Fruit fly (Drosophila melanogaster) whole organism, embryonic: ENCODE results near the gene vkg.
A peak's percentile ranks its signal among the peaks of the same experiment; 100 is the strongest.

Source experiments
- Abd-B ChIP-seq: fragments of 200-800 bp; sonication (Bioruptor generic); optimal IDR thresholded peaks from 2 replicates; lab custom pipeline; 2018; ENCODE audit warnings: missing biosample characterization, mild to moderate bottlenecking, missing genetic modification characterization, moderate library complexity
- CG10274 ChIP-seq: fragments of 200-800 bp; sonication (Bioruptor generic); optimal IDR thresholded peaks from 3 replicates; lab custom pipeline; 2017; ENCODE audit warnings: missing biosample characterization, mild to moderate bottlenecking, missing genetic modification characterization
- CG11504 ChIP-seq: fragments of 200-800 bp; sonication (Bioruptor generic); optimal IDR thresholded peaks from 3 replicates; lab custom pipeline; 2019; ENCODE audit warnings: missing biosample characterization, mild to moderate bottlenecking, missing genetic modification characterization, moderate library complexity
- CG12769 ChIP-seq: fragments of 200-800 bp; sonication (Bioruptor generic); optimal IDR thresholded peaks from 2 replicates; lab custom pipeline; 2019; ENCODE audit warnings: missing biosample characterization, mild to moderate bottlenecking, missing genetic modification characterization, moderate library complexity
- CG12942 ChIP-seq: fragments of 200-800 bp; sonication (Bioruptor generic); optimal IDR thresholded peaks from 3 replicates; lab custom pipeline; 2016; ENCODE audit warnings: missing biosample characterization, missing genetic modification characterization
- CG14441 ChIP-seq: fragments of 200-800 bp; sonication (Bioruptor generic); IDR thresholded peaks from 2 replicates; pipeline ENCODE4 v1.3.6; 2022; ENCODE audit warnings: missing biosample characterization, missing genetic modification characterization
- CG17361 ChIP-seq: fragments of 200-800 bp; sonication (Bioruptor generic); IDR thresholded peaks from 3 replicates; pipeline ENCODE4 v1.3.6; 2022; ENCODE audit warnings: missing biosample characterization, missing genetic modification characterization
- CG1792 ChIP-seq: fragments of 200-800 bp; sonication (Bioruptor generic); optimal IDR thresholded peaks from 2 replicates; lab custom pipeline; 2016; ENCODE audit warnings: missing biosample characterization, missing genetic modification characterization
- CG2116 ChIP-seq: fragments of 200-800 bp; sonication (Bioruptor generic); optimal IDR thresholded peaks from 3 replicates; lab custom pipeline; 2018; ENCODE audit warnings: missing biosample characterization, mild to moderate bottlenecking, missing genetic modification characterization
- CG30431 ChIP-seq: fragments of 200-800 bp; sonication (Bioruptor generic); optimal IDR thresholded peaks from 2 replicates; lab custom pipeline; 2017; ENCODE audit warnings: missing biosample characterization, missing genetic modification characterization
- CG31224 ChIP-seq: fragments of 200-800 bp; sonication (Bioruptor generic); IDR thresholded peaks from 2 replicates; pipeline ENCODE4 v1.3.6; 2022; ENCODE audit warnings: missing biosample characterization, missing genetic modification characterization
- CG7271 ChIP-seq: fragments of 200-800 bp; sonication (Bioruptor generic); optimal IDR thresholded peaks from 2 replicates; lab custom pipeline; 2018; ENCODE audit warnings: missing biosample characterization, mild to moderate bottlenecking, missing genetic modification characterization, moderate library complexity
- CG7745 ChIP-seq: fragments of 200-800 bp; sonication (Bioruptor generic); optimal IDR thresholded peaks from 2 replicates; lab custom pipeline; 2018; ENCODE audit warnings: missing biosample characterization, mild to moderate bottlenecking, missing genetic modification characterization, moderate library complexity
- CG8281 ChIP-seq: fragments of 200-800 bp; sonication (Bioruptor generic); optimal IDR thresholded peaks from 2 replicates; lab custom pipeline; 2018; ENCODE audit warnings: missing biosample characterization, mild to moderate bottlenecking, missing genetic modification characterization, moderate library complexity
- CG8765 ChIP-seq: fragments of 200-800 bp; sonication (Bioruptor generic); IDR thresholded peaks from 2 replicates; pipeline ENCODE4 v1.3.6; 2022; ENCODE audit warnings: missing biosample characterization, missing genetic modification characterization
- CTCF ChIP-seq: fragments of 200-800 bp; sonication (Bioruptor generic); optimal IDR thresholded peaks from 2 replicates; lab custom pipeline; 2017; ENCODE audit warnings: missing biosample characterization, mild to moderate bottlenecking, missing genetic modification characterization, moderate library complexity
- CoRest ChIP-seq: fragments of 200-800 bp; sonication (Bioruptor generic); optimal IDR thresholded peaks from 3 replicates; lab custom pipeline; 2018; ENCODE audit warnings: missing biosample characterization, mild to moderate bottlenecking, missing genetic modification characterization, moderate library complexity
- D19A ChIP-seq: fragments of 200-800 bp; optimal IDR thresholded peaks from 3 replicates; lab custom pipeline; 2019; ENCODE audit warnings: missing biosample characterization, mild to moderate bottlenecking, missing genetic modification characterization, moderate library complexity
- Dek ChIP-seq: fragments of 200-800 bp; sonication (Bioruptor generic); optimal IDR thresholded peaks from 3 replicates; lab custom pipeline; 2019; ENCODE audit warnings: missing biosample characterization, mild to moderate bottlenecking, missing genetic modification characterization, moderate library complexity
- Doc3 ChIP-seq: fragments of 200-800 bp; sonication (Bioruptor generic); IDR thresholded peaks from 3 replicates; pipeline ENCODE4 v1.3.6; 2022; ENCODE audit warnings: missing biosample characterization, missing genetic modification characterization; ENCODE audit not compliant: partially characterized antibody
- Drgx ChIP-seq: fragments of 200-800 bp; sonication (Bioruptor generic); IDR thresholded peaks from 2 replicates; pipeline ENCODE4 v1.3.6; 2022; ENCODE audit warnings: missing biosample characterization, missing genetic modification characterization
- E2f2 ChIP-seq: fragments of 200-800 bp; sonication (Bioruptor generic); IDR thresholded peaks from 2 replicates; pipeline ENCODE4 v1.3.6; 2022; ENCODE audit warnings: missing biosample characterization, missing genetic modification characterization
- Ets65A ChIP-seq: fragments of 200-800 bp; sonication (Bioruptor generic); peaks from one replicate; lab custom pipeline; 2016; ENCODE audit warnings: missing biosample characterization, missing genetic modification characterization
- GATAe ChIP-seq: fragments of 200-800 bp; sonication (Bioruptor generic); conservative IDR thresholded peaks from 2 replicates; pipeline ENCODE4 v1.3.6; 2022; ENCODE audit warnings: missing biosample characterization, missing genetic modification characterization
- HLH4C ChIP-seq: fragments of 200-800 bp; sonication (Bioruptor generic); IDR thresholded peaks from 3 replicates; pipeline ENCODE4 v1.3.6; 2022; ENCODE audit warnings: missing biosample characterization, missing genetic modification characterization; ENCODE audit not compliant: partially characterized antibody
- HLH54F ChIP-seq: fragments of 200-800 bp; sonication (Bioruptor generic); optimal IDR thresholded peaks from 3 replicates; lab custom pipeline; 2016; ENCODE audit warnings: missing biosample characterization, missing genetic modification characterization
- Hr39 ChIP-seq: fragments of >200 bp; optimal IDR thresholded peaks from 2 replicates; lab custom pipeline; 2017
- Mad ChIP-seq: fragments of 200-800 bp; sonication (Bioruptor generic); optimal IDR thresholded peaks from 2 replicates; lab custom pipeline; 2016; ENCODE audit warnings: missing biosample characterization, missing genetic modification characterization
- Myb ChIP-seq: fragments of 200-800 bp; sonication (Bioruptor generic); optimal IDR thresholded peaks from 2 replicates; lab custom pipeline; 2016; ENCODE audit warnings: missing biosample characterization, missing genetic modification characterization
- Oli ChIP-seq: fragments of 200-800 bp; sonication (Bioruptor generic); optimal IDR thresholded peaks from 2 replicates; lab custom pipeline; 2018; ENCODE audit warnings: missing biosample characterization, mild to moderate bottlenecking, missing genetic modification characterization, moderate library complexity
- Rfx ChIP-seq: fragments of 200-800 bp; sonication (Bioruptor generic); IDR thresholded peaks from 2 replicates; pipeline ENCODE4 v1.3.6; 2022; ENCODE audit warnings: missing biosample characterization, missing genetic modification characterization
- Scr ChIP-seq: fragments of 200-800 bp; sonication (Bioruptor generic); IDR thresholded peaks from 2 replicates; pipeline ENCODE4 v1.3.6; 2022; ENCODE audit warnings: missing biosample characterization, missing genetic modification characterization; ENCODE audit not compliant: partially characterized antibody
- Vsx1 ChIP-seq: fragments of 200-800 bp; sonication (Bioruptor generic); optimal IDR thresholded peaks from 2 replicates; lab custom pipeline; 2017; ENCODE audit warnings: missing biosample characterization, mild to moderate bottlenecking, missing genetic modification characterization, missing genetic modification reagents
- bigmax ChIP-seq: fragments of 200-800 bp; sonication (Bioruptor generic); optimal IDR thresholded peaks from 2 replicates; lab custom pipeline; 2018; ENCODE audit warnings: missing biosample characterization, mild to moderate bottlenecking, missing genetic modification characterization
- corto ChIP-seq: fragments of 200-800 bp; sonication (Bioruptor generic); optimal IDR thresholded peaks from 2 replicates; lab custom pipeline; 2016; ENCODE audit warnings: missing biosample characterization, mild to moderate bottlenecking, missing genetic modification characterization, moderate library complexity
- cwo ChIP-seq: fragments of 200-800 bp; sonication (Bioruptor generic); optimal IDR thresholded peaks from 3 replicates; lab custom pipeline; 2017; ENCODE audit warnings: missing biosample characterization, missing genetic modification characterization, mild to moderate bottlenecking, moderate library complexity, missing genetic modification reagents
- danr ChIP-seq: fragments of 200-800 bp; sonication (Bioruptor generic); IDR thresholded peaks from 2 replicates; pipeline ENCODE4 v1.3.6; 2022; ENCODE audit warnings: missing biosample characterization, missing genetic modification characterization
- disco-r ChIP-seq: fragments of 200-800 bp; sonication (Bioruptor generic); optimal IDR thresholded peaks from 2 replicates; lab custom pipeline; 2016; ENCODE audit warnings: missing biosample characterization, missing genetic modification characterization
- ewg ChIP-seq: fragments of 200-800 bp; sonication (Bioruptor generic); optimal IDR thresholded peaks from 3 replicates; lab custom pipeline; 2017; ENCODE audit warnings: mild to moderate bottlenecking, missing biosample characterization, missing genetic modification reagents, missing genetic modification characterization
- gce ChIP-seq: fragments of 200-800 bp; sonication (Bioruptor generic); IDR thresholded peaks from 3 replicates; pipeline ENCODE4 v1.3.6; 2022; ENCODE audit warnings: missing biosample characterization, missing genetic modification characterization
- gfzf ChIP-seq: fragments of 200-800 bp; sonication (Bioruptor generic); optimal IDR thresholded peaks from 2 replicates; lab custom pipeline; 2016; ENCODE audit warnings: missing biosample characterization, mild to moderate bottlenecking, missing genetic modification characterization, moderate library complexity
- kay ChIP-seq: fragments of 200-800 bp; sonication (Bioruptor generic); optimal IDR thresholded peaks from 2 replicates; lab custom pipeline; 2016; ENCODE audit warnings: missing biosample characterization, missing genetic modification characterization
- mld ChIP-seq: fragments of 200-800 bp; sonication (Bioruptor generic); IDR thresholded peaks from 3 replicates; pipeline ENCODE4 v1.3.6; 2022; ENCODE audit warnings: missing biosample characterization, missing genetic modification characterization; ENCODE audit not compliant: partially characterized antibody
- phol ChIP-seq: fragments of 200-800 bp; sonication (Bioruptor generic); optimal IDR thresholded peaks from 3 replicates; lab custom pipeline; 2018; ENCODE audit warnings: missing biosample characterization, mild to moderate bottlenecking, missing genetic modification characterization, moderate library complexity
- prd ChIP-seq, 3 experiments: fragments of >200 bp in 2 of 3; fragments of 200-800 bp in 1 of 3; sonication (Bioruptor generic) in 1 of 3; optimal IDR thresholded peaks in 2 of 3; IDR thresholded peaks in 1 of 3; 2 replicates in 2 of 3; 3 replicates in 1 of 3; pipeline versions ENCODE4 v1.3.6 to Lab custom; 2017 to 2022; ENCODE audit warnings: missing biosample characterization in 1 of 3, missing genetic modification characterization in 1 of 3
- rib ChIP-seq: fragments of 200-800 bp; sonication (Bioruptor generic); IDR thresholded peaks from 2 replicates; pipeline ENCODE4 v1.3.6; 2022; ENCODE audit warnings: missing biosample characterization, missing genetic modification characterization
- sisA ChIP-seq: fragments of 200-800 bp; sonication (Bioruptor generic); IDR thresholded peaks from 2 replicates; pipeline ENCODE4 v1.3.6; 2022; ENCODE audit warnings: missing biosample characterization, missing genetic modification characterization
- sob ChIP-seq: fragments of 200-800 bp; sonication (Bioruptor generic); IDR thresholded peaks from 2 replicates; pipeline ENCODE4 v1.3.6; 2022; ENCODE audit warnings: missing biosample characterization, missing genetic modification characterization
- stc ChIP-seq: fragments of 200-800 bp; sonication (Bioruptor generic); IDR thresholded peaks from 2 replicates; pipeline ENCODE4 v1.3.6; 2022; ENCODE audit warnings: missing biosample characterization, missing genetic modification characterization

Gene vkg

DNA sequence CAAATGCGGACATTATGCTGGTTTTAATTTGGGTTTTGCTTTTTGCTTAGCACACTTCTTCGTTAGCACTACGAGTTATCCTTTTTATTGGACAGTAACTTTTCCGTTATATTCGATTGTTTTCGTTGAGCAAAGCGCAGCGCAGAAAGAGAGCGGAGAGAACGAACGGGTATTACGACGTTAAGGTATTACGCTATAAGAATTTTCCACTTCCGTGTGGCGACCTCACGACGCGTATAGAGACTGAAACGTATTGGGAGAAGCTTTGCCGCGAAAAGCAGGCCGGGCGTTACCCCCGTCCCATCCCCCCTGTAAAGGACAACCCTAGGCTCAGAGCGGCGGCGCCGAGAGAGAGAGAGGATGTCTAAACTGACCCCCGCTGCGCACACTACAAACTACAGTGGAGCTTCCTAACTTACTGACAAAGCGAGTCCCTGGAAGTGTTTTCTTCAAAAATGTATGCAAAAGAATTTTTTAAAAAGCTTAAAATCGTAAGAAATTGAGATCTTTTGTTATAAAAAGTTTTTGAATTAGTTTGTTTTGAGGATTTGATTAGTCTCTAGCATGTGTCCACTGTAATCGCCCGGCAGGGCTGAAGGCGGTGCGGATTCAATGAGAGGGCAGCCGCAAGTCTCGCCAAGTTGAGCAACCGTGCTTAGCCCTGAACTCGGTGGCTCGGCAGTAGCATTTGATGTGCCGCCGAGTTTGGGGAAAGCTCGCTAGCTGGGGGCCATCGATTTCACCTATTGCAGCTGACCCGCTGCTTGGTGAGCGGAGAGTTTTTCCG, 23.1 kb downstream of the vkg start (continued):
- TF ChIP-seq kay (GFP tag; lab: Kevin White, UChicago) (peak; percentile 87), CG1792 (GFP tag; lab: Kevin White, UChicago) (peak; percentile 94), danr (peak; percentile 90), HLH54F (GFP tag; lab: Kevin White, UChicago) (peak; percentile 95), CG14441 (GFP tag; lab: Robert Waterston, UW) (peak; percentile 96), CG8281 (tag; lab: Kevin White, UChicago) (peak; percentile 84), bigmax (GFP tag; lab: Kevin White, UChicago) (peak; percentile 56), phol (tag; lab: Kevin White, UChicago) (peak; percentile 90), gfzf (GFP tag; lab: Kevin White, UChicago) (peak; percentile 11), CG17361 (GFP tag; lab: Robert Waterston, UW) (peak; percentile 92), CG2116 (GFP tag; lab: Kevin White, UChicago) (peak; percentile 57), CG12769 (tag; lab: Kevin White, UChicago) (peak; percentile 95), mld (no peak), Myb (peak; percentile 83), rib (GFP tag; lab: Robert Waterston, UW) (peak; percentile 95), CG7745 (tag; lab: Kevin White, UChicago) (no peak), Vsx1 (GFP tag; lab: Kevin White, UChicago) (peak; percentile 78), CG10274 (GFP tag; lab: Kevin White, UChicago) (peak; percentile 78), stc (GFP tag; lab: Robert Waterston, UW) (peak; percentile 95), disco-r (GFP tag; lab: Kevin White, UChicago) (peak; percentile 86), Hr39 (lab: Kevin White, UChicago) (no peak), Ets65A (peak; percentile 99), Abd-B (GFP tag; lab: Kevin White, UChicago) (peak; percentile 91), cwo (GFP tag; lab: Kevin White, UChicago) (peak; percentile 95), Dek (tag; lab: Kevin White, UChicago) (peak; percentile 96), CG12942 (GFP tag; lab: Kevin White, UChicago) (peak; percentile 84), Doc3 (GFP tag; lab: Robert Waterston, UW) (no peak), CG11504 (tag; lab: Kevin White, UChicago) (peak; percentile 93), ewg (GFP tag; lab: Kevin White, UChicago) (peak; percentile 97), Rfx (GFP tag; lab: Robert Waterston, UW) (peak; percentile 98), GATAe (GFP tag; lab: Robert Waterston, UW) (peak; percentile 70), E2f2 (GFP tag; lab: Robert Waterston, UW) (peak; percentile 77), Drgx (GFP tag; lab: Robert Waterston, UW) (peak; percentile 91), Mad (GFP tag; lab: Kevin White, UChicago) (peak; percentile 90), D19A (tag; lab: Kevin White, UChicago) (peak; percentile 89), CG7271 (peak; percentile 75), HLH4C (GFP tag; lab: Robert Waterston, UW) (no peak), Scr (GFP tag; lab: Robert Waterston, UW) (no peak), sisA (GFP tag; lab: Robert Waterston, UW) (peak; percentile 97), Oli (peak; percentile 93), sob (GFP tag; lab: Robert Waterston, UW) (peak; percentile 98), prd (optimal IDR thresholded peaks at IDR 0.05; lab: Kevin White, UChicago) (no peak), prd (GFP tag; IDR thresholded peaks at IDR 0.05; lab: Robert Waterston, UW) (peak; percentile 98), CoRest (tag; lab: Kevin White, UChicago) (peak; percentile 94), corto (GFP tag; lab: Kevin White, UChicago) (peak; percentile 43), gce (GFP tag; lab: Robert Waterston, UW) (peak; percentile 95), CG30431 (peak; percentile 87), CG8765 (GFP tag; lab: Robert Waterston, UW) (peak; percentile 83), CG31224 (GFP tag; lab: Robert Waterston, UW) (peak; percentile 90), CTCF (peak; percentile 33)
